Fruit fly (Drosophila melanogaster) whole organism, wandering third instar larva: ENCODE results near the gene CG4424.

Experiments
- Abd-B ChIP-seq: fragments of >200 bp; optimal IDR thresholded peaks from 2 replicates; lab custom pipeline; 2017; ENCODE audit warnings: missing biosample characterization, missing genetic modification characterization
- Hr78 ChIP-seq: fragments of >200 bp; optimal IDR thresholded peaks from 2 replicates; lab custom pipeline; 2017; ENCODE audit warnings: missing biosample characterization, missing genetic modification characterization
- Jra ChIP-seq: sonication (Bioruptor generic); optimal IDR thresholded peaks from 2 replicates; lab custom pipeline; 2016; ENCODE audit warnings: missing biosample characterization, missing genetic modification characterization
- Mio ChIP-seq: sonication (Bioruptor generic); optimal IDR thresholded peaks from 2 replicates; lab custom pipeline; 2016; ENCODE audit warnings: missing biosample characterization, missing genetic modification characterization
- OdsH ChIP-seq: fragments of 200-800 bp; sonication (Bioruptor generic); optimal IDR thresholded peaks from 2 replicates; lab custom pipeline; 2016; ENCODE audit warnings: missing biosample characterization, mild to moderate bottlenecking, missing genetic modification characterization
- Vsx2 ChIP-seq: fragments of 200-300, 225-300 bp; sonication (Bioruptor generic); optimal IDR thresholded peaks from 2 replicates; lab custom pipeline; 2018; ENCODE audit warnings: missing biosample characterization, missing genetic modification characterization; ENCODE audit not compliant: partially characterized antibody
- foxo ChIP-seq, 2 experiments: fragments of 200-800 bp; sonication (Bioruptor generic); optimal IDR thresholded peaks; 2 replicates in 1 of 2; 3 replicates in 1 of 2; lab custom pipeline; 2016 to 2017; ENCODE audit warnings: missing biosample characterization in 2 of 2, missing genetic modification characterization in 2 of 2
- sage ChIP-seq: fragments of 200-800 bp; sonication (Bioruptor generic); optimal IDR thresholded peaks from 2 replicates; lab custom pipeline; 2016; ENCODE audit warnings: missing biosample characterization, mild to moderate bottlenecking, missing genetic modification characterization
- sv ChIP-seq: fragments of 200-800 bp; sonication (Bioruptor generic); optimal IDR thresholded peaks from 3 replicates; lab custom pipeline; 2016; ENCODE audit warnings: missing biosample characterization, missing genetic modification characterization

DNA sequence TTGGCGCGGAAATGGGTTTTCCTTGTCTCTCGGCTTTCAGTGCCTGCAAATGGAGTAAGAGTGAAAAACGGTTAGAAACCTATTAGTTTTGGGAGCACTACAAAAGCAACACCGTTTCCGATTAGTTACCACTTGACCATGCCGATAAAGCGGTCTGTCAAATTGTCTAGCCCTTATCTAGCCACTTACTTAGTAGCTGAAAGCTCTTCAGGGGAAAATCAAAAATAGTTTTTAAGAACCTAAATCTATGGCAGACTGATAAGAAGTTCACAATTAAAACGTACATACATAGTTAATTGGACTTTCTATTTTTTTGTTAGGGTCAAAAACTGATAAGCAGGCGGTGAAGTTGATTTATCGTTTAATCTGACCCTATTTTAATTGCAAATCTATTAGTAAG is 21.2 kb downstream of the CG4424 start:
- TF ChIP-seq Abd-B (GFP tag; lab: Kevin White, UChicago) (no peak), sage (GFP tag; lab: Kevin White, UChicago) (no peak), Jra (no peak), OdsH (no peak), Mio (GFP tag; lab: Kevin White, UChicago) (no peak), Hr78 (GFP tag; lab: Kevin White, UChicago) (no peak), Vsx2 (no peak), foxo (GFP tag; optimal IDR thresholded peaks at IDR 0.05; lab: Kevin White, UChicago) (no peak), sv (GFP tag; lab: Kevin White, UChicago) (no peak)
